Worm (Caenorhabditis elegans): ENCODE results near the gene pas-2.

DNA sequence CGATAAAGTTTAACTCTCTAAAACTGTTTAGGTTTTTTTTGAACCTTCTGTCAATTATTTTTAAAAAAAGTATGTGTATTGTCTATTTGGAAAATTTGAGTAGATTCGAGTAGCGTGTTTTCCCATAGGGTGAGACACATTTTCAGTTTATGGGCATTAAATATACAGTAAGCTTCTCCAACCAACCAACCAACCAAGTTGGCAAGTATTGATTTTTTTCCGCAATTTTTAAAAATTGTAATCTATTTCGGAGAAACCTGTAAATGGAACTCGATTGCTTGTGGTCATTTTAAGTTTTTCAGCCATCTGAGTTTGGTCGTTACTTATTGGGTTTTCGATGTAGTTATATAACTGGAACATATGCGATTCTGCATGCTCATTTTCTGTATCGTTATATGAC lies 25.1 kb upstream of the pas-2 start, which contains the start of gene srj-21:
- TF ChIP-seq T23F11.4 (GFP tag; optimal IDR thresholded peaks at IDR 0.05), result no peak
- TF ChIP-seq rnt-1 (tag; optimal IDR thresholded peaks at IDR 0.05), result no peak
- TF ChIP-seq pha-4 (tag; optimal IDR thresholded peaks at IDR 0.05), result no peak
- no peak for TF ChIP-seq ama-1 (optimal IDR thresholded peaks at IDR 0.05)
